Worm (Caenorhabditis elegans) whole organism, L4 larva: Measurements from ENCODE around the gene cyp-34A6.

Experiments
- F44E2.7 ChIP-seq: fragments of 200-800 bp; sonication (Bioruptor generic); IDR thresholded peaks from 2 replicates; pipeline ENCODE4 v2.1.2; 2022; ENCODE audit warnings: missing genetic modification characterization, missing compliant biosample characterization
- T20F7.1 ChIP-seq: fragments of 200-800 bp; sonication (Bioruptor generic); optimal IDR thresholded peaks from 2 replicates; lab custom pipeline; 2018; ENCODE audit warnings: mild to moderate bottlenecking, missing genetic modification characterization, missing compliant biosample characterization
- Y105C5A.15 ChIP-seq: fragments of 200-800 bp; sonication (Bioruptor generic); IDR thresholded peaks from 2 replicates; pipeline ENCODE4 v1.3.6; 2022; ENCODE audit warnings: missing genetic modification characterization, missing compliant biosample characterization
- Y5F2A.4 ChIP-seq: fragments of 200-800 bp; sonication (Bioruptor generic); optimal IDR thresholded peaks from 2 replicates; lab custom pipeline; 2018; ENCODE audit warnings: mild to moderate bottlenecking, missing genetic modification characterization, missing compliant biosample characterization
- ama-1 ChIP-seq: fragments of 150-350 bp; optimal IDR thresholded peaks from 2 replicates; lab custom pipeline; 2014; ENCODE audit warnings: inconsistent platforms, mixed read lengths
- attf-4 ChIP-seq: sonication (generic microtip); optimal IDR thresholded peaks from 3 replicates; lab custom pipeline; 2017; ENCODE audit warnings: missing biosample characterization, missing genetic modification characterization
- ceh-32 ChIP-seq: sonication (generic microtip); optimal IDR thresholded peaks from 2 replicates; lab custom pipeline; 2016; ENCODE audit warnings: mild to moderate bottlenecking, missing genetic modification characterization, missing compliant biosample characterization; ENCODE audit not compliant: poor library complexity
- ceh-44 ChIP-seq: fragments of 200-800 bp; sonication (Bioruptor generic); IDR thresholded peaks from 2 replicates; pipeline ENCODE4 v1.3.6; 2022; ENCODE audit warnings: missing genetic modification reagents, missing genetic modification characterization, missing compliant biosample characterization
- ces-1 ChIP-seq: fragments of 150-350 bp; sonication (generic microtip); optimal IDR thresholded peaks from 4 replicates; lab custom pipeline; 2014; ENCODE audit warnings: missing biosample characterization, missing genetic modification reagents, missing genetic modification characterization
- cey-2 ChIP-seq: sonication (generic microtip); optimal IDR thresholded peaks from 3 replicates; lab custom pipeline; 2017; ENCODE audit warnings: missing genetic modification characterization, mild to moderate bottlenecking, missing compliant biosample characterization, antibody characterized with exemption, borderline replicate concordance; ENCODE audit not compliant: insufficient read depth
- ctbp-1 ChIP-seq: fragments of 200-800 bp; sonication (Bioruptor generic); IDR thresholded peaks from 2 replicates; pipeline ENCODE4 v1.3.6; 2022; ENCODE audit warnings: missing genetic modification reagents, missing genetic modification characterization, missing compliant biosample characterization
- daf-16 ChIP-seq, 3 experiments: sonication (generic microtip); optimal IDR thresholded peaks; 2 replicates each; lab custom pipeline; 2016 to 2017; ENCODE audit warnings: missing genetic modification characterization in 3 of 3, missing genetic modification reagents in 3 of 3, mild to moderate bottlenecking in 2 of 3, missing compliant biosample characterization in 2 of 3, missing biosample characterization in 1 of 3, moderate library complexity in 1 of 3
- dmd-6 ChIP-seq: fragments of 200-800 bp; sonication (Bioruptor generic); IDR thresholded peaks from 2 replicates; pipeline ENCODE4 v1.3.6; 2022; ENCODE audit warnings: missing genetic modification reagents, missing genetic modification characterization, missing compliant biosample characterization
- dmd-8 ChIP-seq: fragments of 200-800 bp; sonication (Bioruptor generic); IDR thresholded peaks from 2 replicates; pipeline ENCODE4 v1.3.6; 2022; ENCODE audit warnings: missing genetic modification characterization, missing compliant biosample characterization
- dpl-1 ChIP-seq: fragments of 150-350 bp; optimal IDR thresholded peaks from 2 replicates; lab custom pipeline; 2014; ENCODE audit warnings: missing biosample characterization, missing genetic modification reagents, missing genetic modification characterization
- egl-43 ChIP-seq: fragments of 200-800 bp; sonication (Bioruptor generic); IDR thresholded peaks from 2 replicates; pipeline ENCODE4 v1.3.6; 2022; ENCODE audit warnings: missing genetic modification reagents, missing genetic modification characterization, missing compliant biosample characterization
- gei-8 ChIP-seq: fragments of 200-800 bp; sonication (Bioruptor generic); optimal IDR thresholded peaks from 2 replicates; lab custom pipeline; 2018; ENCODE audit warnings: mild to moderate bottlenecking, missing genetic modification characterization, missing compliant biosample characterization
- hif-1 ChIP-seq, 2 experiments: sonication (generic microtip); optimal IDR thresholded peaks; 2 replicates each; lab custom pipeline; 2016 to 2017; ENCODE audit warnings: missing compliant biosample characterization in 2 of 2, missing genetic modification characterization in 2 of 2, missing genetic modification reagents in 2 of 2, missing genotype in 2 of 2, mild to moderate bottlenecking in 1 of 2
- hlh-11 ChIP-seq: fragments of 200-800 bp; sonication (Bioruptor generic); optimal IDR thresholded peaks from 2 replicates; lab custom pipeline; 2018; ENCODE audit warnings: mild to moderate bottlenecking, missing genetic modification characterization, missing compliant biosample characterization
- hmg-1.1 ChIP-seq: fragments of 200-800 bp; sonication (Bioruptor generic); IDR thresholded peaks from 2 replicates; pipeline ENCODE4 v1.3.6; 2022; ENCODE audit warnings: missing genetic modification reagents, missing genetic modification characterization, missing compliant biosample characterization
- lin-13 ChIP-seq: fragments of 150-350 bp; optimal IDR thresholded peaks from 2 replicates; lab custom pipeline; 2014; ENCODE audit warnings: missing biosample characterization, missing genetic modification reagents, missing genetic modification characterization
- lin-38 ChIP-seq: fragments of 200-800 bp; sonication (Bioruptor generic); IDR thresholded peaks from 2 replicates; pipeline ENCODE4 v1.3.6; 2022; ENCODE audit warnings: missing genetic modification reagents, missing genetic modification characterization, missing compliant biosample characterization
- madf-9 ChIP-seq: fragments of 200-800 bp; sonication (Bioruptor generic); conservative IDR thresholded peaks from 2 replicates; pipeline ENCODE4 v1.3.6; 2022; ENCODE audit warnings: missing genetic modification reagents, missing genetic modification characterization, missing compliant biosample characterization
- mdl-1 ChIP-seq, 2 experiments: fragments of 150-350 bp in 1 of 2; sonication (generic microtip) in 1 of 2; optimal IDR thresholded peaks; 2 replicates each; lab custom pipeline; 2014 to 2017; ENCODE audit warnings: missing biosample characterization in 2 of 2, missing genetic modification characterization in 2 of 2
- mdt-29 ChIP-seq: fragments of 200-800 bp; sonication (Bioruptor generic); IDR thresholded peaks from 2 replicates; pipeline ENCODE4 v1.3.6; 2022; ENCODE audit warnings: missing genetic modification reagents, missing genetic modification characterization, missing compliant biosample characterization
- nhr-11 ChIP-seq: fragments of 150-350 bp; optimal IDR thresholded peaks from 2 replicates; lab custom pipeline; 2014; ENCODE audit warnings: missing biosample characterization, missing genetic modification characterization
- nhr-28 ChIP-seq: fragments of 150-350 bp; optimal IDR thresholded peaks from 2 replicates; lab custom pipeline; 2014; ENCODE audit warnings: missing biosample characterization, missing genetic modification characterization
- nhr-6 ChIP-seq: fragments of 150-350 bp; optimal IDR thresholded peaks from 2 replicates; lab custom pipeline; 2014; ENCODE audit warnings: missing biosample characterization, missing genetic modification characterization
- nhr-76 ChIP-seq: fragments of 150-350 bp; optimal IDR thresholded peaks from 2 replicates; lab custom pipeline; 2014; ENCODE audit warnings: missing biosample characterization, missing genetic modification characterization
- nhr-77 ChIP-seq: fragments of 150-350 bp; optimal IDR thresholded peaks from 2 replicates; lab custom pipeline; 2014; ENCODE audit warnings: missing biosample characterization, missing genetic modification characterization
- php-3 ChIP-seq: fragments of 200-800 bp; sonication (Bioruptor generic); IDR thresholded peaks from 2 replicates; pipeline ENCODE4 v1.3.6; 2022; ENCODE audit warnings: missing genetic modification reagents, missing genetic modification characterization, missing compliant biosample characterization
- sdz-12 ChIP-seq: fragments of 200-800 bp; sonication (Bioruptor generic); optimal IDR thresholded peaks from 2 replicates; lab custom pipeline; 2018; ENCODE audit warnings: mild to moderate bottlenecking, missing genetic modification characterization, missing compliant biosample characterization
- set-16 ChIP-seq: fragments of 200-800 bp; sonication (Bioruptor generic); IDR thresholded peaks from 2 replicates; pipeline ENCODE4 v1.3.6; 2022; ENCODE audit warnings: missing genetic modification reagents, missing genetic modification characterization, missing compliant biosample characterization
- tag-97 ChIP-seq: fragments of 200-800 bp; sonication (Bioruptor generic); IDR thresholded peaks from 2 replicates; pipeline ENCODE4 v1.3.6; 2022; ENCODE audit warnings: missing genetic modification characterization, missing compliant biosample characterization
- tra-1 ChIP-seq: fragments of 200-800 bp; sonication (Bioruptor generic); IDR thresholded peaks from 2 replicates; pipeline ENCODE4 v1.3.6; 2022; ENCODE audit warnings: missing genetic modification reagents, missing genetic modification characterization, missing compliant biosample characterization
- unc-130 ChIP-seq: sonication (generic microtip); optimal IDR thresholded peaks from 2 replicates; lab custom pipeline; 2016; ENCODE audit warnings: missing genetic modification reagents, missing genetic modification characterization, missing compliant biosample characterization
- zfp-3 ChIP-seq: fragments of 200-800 bp; sonication (Bioruptor generic); conservative IDR thresholded peaks from 2 replicates; pipeline ENCODE4 v1.3.6; 2022; ENCODE audit warnings: missing genetic modification reagents, missing genetic modification characterization, missing compliant biosample characterization
- ztf-11 ChIP-seq: fragments of 150-350 bp; optimal IDR thresholded peaks from 2 replicates; lab custom pipeline; 2014; ENCODE audit warnings: missing biosample characterization, missing genetic modification characterization

Gene cyp-34A6

ce11 chrV:3967762-3968161, 6.6 kb upstream of the cyp-34A6 start, which contains the start of gene cyp-34A8 (continued):
- TF ChIP-seq ctbp-1 (GFP tag; lab: Robert Waterston, UW), result no peak
- TF ChIP-seq mdl-1 (tag; optimal IDR thresholded peaks at IDR 0.05; lab: Kevin White, UChicago), result peak in 1 of 2 experiments; percentile 24
- peak; percentile 4 for TF ChIP-seq hlh-11
- TF ChIP-seq nhr-28, result peak; percentile 79
- no peak for TF ChIP-seq Y105C5A.15
- no peak for TF ChIP-seq Y5F2A.4
- TF ChIP-seq lin-38 (GFP tag; lab: Robert Waterston, UW), result no peak
- no peak for TF ChIP-seq nhr-11 (tag; lab: Kevin White, UChicago)
- TF ChIP-seq cey-2, result no peak
- peak; percentile 84 for TF ChIP-seq nhr-77 (tag; lab: Kevin White, UChicago)
- TF ChIP-seq dmd-6 (GFP tag; lab: Robert Waterston, UW), result peak; percentile 52; the same call in 1 of the 2 replicates
- TF ChIP-seq daf-16 (GFP tag; optimal IDR thresholded peaks at IDR 0.05; lab: Kevin White, UChicago), result no peak
- TF ChIP-seq daf-16 (tag; optimal IDR thresholded peaks at IDR 0.05; lab: Kevin White, UChicago), result peak; percentile 2
- TF ChIP-seq dmd-8 (GFP tag; lab: Robert Waterston, UW), result no peak
- TF ChIP-seq nhr-76, result no peak
- no peak for TF ChIP-seq ceh-44 (GFP tag; lab: Robert Waterston, UW)
- no peak for TF ChIP-seq F44E2.7 (GFP tag; lab: Robert Waterston, UW)
- TF ChIP-seq attf-4, result no peak
- TF ChIP-seq gei-8, result no peak
- TF ChIP-seq dpl-1 (GFP tag; lab: Kevin White, UChicago), result no peak
- TF ChIP-seq ama-1 (lab: Kevin White, UChicago), result no peak
- no peak for TF ChIP-seq egl-43
- no peak for TF ChIP-seq tra-1
- TF ChIP-seq tag-97, result no peak
- TF ChIP-seq set-16 (GFP tag; lab: Robert Waterston, UW), result no peak
- no peak for TF ChIP-seq ztf-11 (tag; lab: Kevin White, UChicago)
- TF ChIP-seq sdz-12 (GFP tag; lab: Kevin White, UChicago), result no peak
- no peak for TF ChIP-seq lin-13
- TF ChIP-seq hif-1 (tag; optimal IDR thresholded peaks at IDR 0.05; lab: Kevin White, UChicago), result no peak
- TF ChIP-seq madf-9 (GFP tag; lab: Robert Waterston, UW), result no peak
- no peak for TF ChIP-seq T20F7.1
- no peak for TF ChIP-seq ceh-32 (tag; lab: Kevin White, UChicago)
- TF ChIP-seq hmg-1.1, result no peak
- TF ChIP-seq ces-1 (GFP tag; lab: Kevin White, UChicago), result no peak
- no peak for TF ChIP-seq nhr-6 (tag; lab: Kevin White, UChicago)

- peak; percentile 42 for TF ChIP-seq nhr-28
- TF ChIP-seq php-3 (GFP tag; lab: Robert Waterston, UW), result no peak
Observed at ce11 chrV:3963715-3964114, 2.6 kb upstream of the cyp-34A6 start, which contains the start of gene cyp-34A7. Gene cyp-34A7 (minus strand): TSS chrV:3963815.

ce11 chrV:3957608-3958007, 3.5 kb downstream of the cyp-34A6 start, which contains the start of gene cyp-34A5:
Gene cyp-34A5 (minus strand): TSS chrV:3957708.
- TF ChIP-seq mdt-29 (no peak), unc-130 (GFP tag; lab: Kevin White, UChicago) (no peak), nhr-28 (peak; percentile 49)

- TF ChIP-seq zfp-3, result no peak
Observed at ce11 chrV:3953739-3954138, 7.4 kb downstream of the cyp-34A6 start, which contains the start of gene str-247. Gene str-247 (plus strand): TSS chrV:3954039.
